Worm (Caenorhabditis elegans) whole organism, early embryonic: Measurements from ENCODE around the gene F47E1.2.

Experiments used
- B0310.2 ChIP-seq: sonication (generic microtip); optimal IDR thresholded peaks from 2 replicates; lab custom pipeline; 2016; ENCODE audit warnings: mild to moderate bottlenecking, missing genetic modification characterization, missing compliant biosample characterization
- F13C5.2 ChIP-seq: sonication (generic microtip); optimal IDR thresholded peaks from 2 replicates; lab custom pipeline; 2017; ENCODE audit warnings: mild to moderate bottlenecking, missing genetic modification characterization, inconsistent platforms, missing compliant biosample characterization
- aly-1 ChIP-seq: sonication (generic microtip); optimal IDR thresholded peaks from 2 replicates; lab custom pipeline; 2016; ENCODE audit warnings: missing genetic modification characterization, missing compliant biosample characterization
- ama-1 ChIP-seq: fragments of 150-350 bp; optimal IDR thresholded peaks from 2 replicates; lab custom pipeline; 2014
- ceh-13 ChIP-seq: fragments of 200-800 bp; sonication (Bioruptor generic); optimal IDR thresholded peaks from 2 replicates; lab custom pipeline; 2018; ENCODE audit warnings: mild to moderate bottlenecking, missing genetic modification characterization, missing compliant biosample characterization
- ceh-36 ChIP-seq: sonication (generic microtip); optimal IDR thresholded peaks from 2 replicates; lab custom pipeline; 2016; ENCODE audit warnings: missing genetic modification characterization, inconsistent platforms, missing compliant biosample characterization
- ets-7 ChIP-seq: sonication (generic microtip); optimal IDR thresholded peaks from 2 replicates; lab custom pipeline; 2016; ENCODE audit warnings: missing genotype, missing genetic modification characterization, missing compliant biosample characterization
- flt-1 ChIP-seq: fragments of 200-800 bp; sonication (Bioruptor generic); IDR thresholded peaks from 2 replicates; pipeline ENCODE4 v1.3.6; 2022; ENCODE audit warnings: missing genetic modification characterization, missing compliant biosample characterization
- hmbx-1 ChIP-seq: sonication (generic microtip); optimal IDR thresholded peaks from 2 replicates; lab custom pipeline; 2016; ENCODE audit warnings: mild to moderate bottlenecking, missing genetic modification characterization, missing compliant biosample characterization
- hmg-4 ChIP-seq: fragments of 200-800 bp; sonication (Bioruptor generic); optimal IDR thresholded peaks from 2 replicates; lab custom pipeline; 2018; ENCODE audit warnings: mild to moderate bottlenecking, missing genetic modification characterization, missing compliant biosample characterization
- hnd-1 ChIP-seq: sonication (generic microtip); optimal IDR thresholded peaks from 2 replicates; lab custom pipeline; 2016; ENCODE audit warnings: missing genetic modification characterization, missing compliant biosample characterization
- pes-1 ChIP-seq: fragments of 200-800 bp; sonication (Bioruptor generic); IDR thresholded peaks from 2 replicates; pipeline ENCODE4 v1.3.6; 2022; ENCODE audit warnings: missing genetic modification reagents, missing genetic modification characterization, missing compliant biosample characterization
- scrt-1 ChIP-seq: fragments of 200-800 bp; sonication (Bioruptor generic); IDR thresholded peaks from 2 replicates; pipeline ENCODE4 v1.3.6; 2022; ENCODE audit warnings: missing genetic modification characterization, missing compliant biosample characterization
- sea-1 ChIP-seq: fragments of 200-800 bp; sonication (Bioruptor generic); conservative IDR thresholded peaks from 2 replicates; pipeline ENCODE4 v1.3.6; 2022; ENCODE audit warnings: missing genetic modification characterization, missing compliant biosample characterization
- tbx-11 ChIP-seq: fragments of 200-800 bp; sonication (Bioruptor generic); IDR thresholded peaks from 2 replicates; pipeline ENCODE4 v1.3.6; 2022; ENCODE audit warnings: missing genetic modification characterization, missing compliant biosample characterization
- tbx-37 ChIP-seq: fragments of 200-800 bp; sonication (Bioruptor generic); conservative IDR thresholded peaks from 2 replicates; pipeline ENCODE4 v1.3.6; 2022; ENCODE audit warnings: missing genetic modification reagents, missing genetic modification characterization, missing compliant biosample characterization
- tra-4 ChIP-seq: sonication (generic microtip); optimal IDR thresholded peaks from 2 replicates; lab custom pipeline; 2017; ENCODE audit warnings: missing genetic modification characterization, missing compliant biosample characterization

The F47E1.2 gene

DNA sequence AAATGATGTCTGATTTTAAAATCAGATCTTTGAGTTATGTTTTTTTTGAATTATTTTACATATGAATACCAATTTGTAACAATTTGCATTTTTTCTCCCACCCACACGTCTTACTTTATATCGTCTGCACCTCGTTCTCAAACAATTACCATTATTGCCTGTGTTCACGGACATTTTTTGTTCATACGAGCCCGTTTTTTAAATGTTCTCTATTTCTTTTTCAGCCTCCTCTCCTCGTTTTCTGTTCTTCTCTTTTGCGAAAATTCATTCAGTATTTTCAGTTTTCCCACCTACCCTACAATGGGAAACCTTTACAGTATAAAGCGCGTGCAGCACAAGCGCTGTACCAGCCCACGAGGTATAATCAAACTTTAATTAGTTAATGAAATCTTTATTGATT is 11.5 kb upstream of the F47E1.2 start, which contains the start of gene prdm-14:
prdm-14 (plus strand) TSS at position 301 of the 400 bp plus-strand sequence.
- TF ChIP-seq B0310.2 (tag; lab: Kevin White, UChicago) (no peak), hnd-1 (no peak), tbx-11 (GFP tag; lab: Robert Waterston, UW) (no peak), scrt-1 (GFP tag; lab: Robert Waterston, UW) (no peak), hmg-4 (GFP tag; lab: Kevin White, UChicago) (no peak), tbx-37 (GFP tag; lab: Robert Waterston, UW) (no peak), ceh-36 (no peak), flt-1 (GFP tag; lab: Robert Waterston, UW) (no peak)

DNA sequence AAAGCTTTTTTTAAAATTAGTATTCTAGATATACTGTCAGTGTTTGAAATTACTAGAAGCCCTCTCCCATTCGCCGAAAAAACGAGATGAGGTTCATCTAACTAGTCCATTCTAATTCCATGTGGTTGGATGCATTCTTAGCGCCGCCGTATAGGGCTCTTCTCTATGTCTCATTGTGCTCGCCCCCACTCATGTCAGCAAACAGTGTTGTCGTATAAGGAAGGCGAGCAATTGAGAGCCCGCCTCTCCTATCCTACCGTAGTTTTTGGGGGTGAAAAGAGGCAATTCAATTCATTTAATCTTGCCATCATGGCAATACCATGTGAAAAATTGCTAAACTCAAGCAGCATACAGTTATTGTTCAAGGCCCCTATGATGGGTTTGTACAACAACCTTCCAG is 8.8 kb upstream of the F47E1.2 start, which contains the start of gene F47E1.20:
F47E1.20 (plus strand) TSS at position 301 of the 400 bp plus-strand sequence.
- TF ChIP-seq tbx-11 (GFP tag; lab: Robert Waterston, UW) (no peak), ceh-36 (no peak)

DNA sequence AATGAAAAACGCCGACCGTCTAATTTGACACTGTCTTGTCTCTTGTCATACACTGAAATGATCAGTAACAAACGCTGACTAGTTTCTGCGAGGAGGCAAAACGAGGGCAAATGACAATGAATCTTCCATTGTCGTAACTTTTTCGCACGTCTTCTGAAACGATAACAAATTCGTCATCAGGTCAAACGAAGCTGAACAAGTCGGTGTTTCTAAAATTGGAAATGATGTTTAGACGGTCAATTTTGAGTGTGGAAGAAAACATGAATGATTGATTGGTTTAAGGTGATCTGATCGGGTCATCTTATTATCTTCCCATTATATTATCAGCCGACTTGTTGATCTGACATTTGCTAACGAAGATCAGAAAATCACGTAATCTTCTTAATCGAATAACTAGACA is 4.0 kb upstream of the F47E1.2 start:
- no peak for TF ChIP-seq hmg-4 (GFP tag; lab: Kevin White, UChicago)
- no peak for TF ChIP-seq sea-1 (GFP tag; lab: Robert Waterston, UW)
- TF ChIP-seq ceh-13 (GFP tag; lab: Kevin White, UChicago): no peak
- no peak for TF ChIP-seq hmbx-1 (tag; lab: Kevin White, UChicago)
- TF ChIP-seq F13C5.2 (tag; lab: Kevin White, UChicago): no peak
- TF ChIP-seq B0310.2 (tag; lab: Kevin White, UChicago): no peak
- TF ChIP-seq ets-7: no peak
- TF ChIP-seq aly-1 (tag; lab: Kevin White, UChicago): no peak
- TF ChIP-seq ceh-36: no peak
- no peak for TF ChIP-seq hnd-1
- no peak for TF ChIP-seq ama-1 (lab: Kevin White, UChicago)
- no peak for TF ChIP-seq tbx-37 (GFP tag; lab: Robert Waterston, UW)

DNA sequence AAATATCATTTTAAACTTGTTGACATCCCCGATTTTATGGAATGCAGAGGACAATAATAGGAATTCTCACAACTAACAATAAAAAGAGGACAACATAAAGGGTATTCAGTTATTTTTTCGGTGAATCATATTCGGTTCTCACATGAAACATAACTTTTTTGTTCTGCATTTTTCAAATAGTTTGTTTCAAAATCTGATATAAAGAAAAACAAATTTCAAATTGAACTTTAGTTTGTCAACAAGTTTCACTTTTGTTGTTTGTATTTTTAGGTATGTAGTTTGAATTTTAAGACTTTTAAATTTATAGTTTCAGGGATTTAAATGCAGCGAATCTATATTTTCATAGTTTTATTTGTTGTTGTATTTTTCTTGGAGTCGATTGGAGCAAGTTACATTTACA is 5.1 kb downstream of the F47E1.2 start, which contains the start of gene F47E1.4:
F47E1.4 (plus strand) TSS at position 301 of the 400 bp plus-strand sequence.
- TF ChIP-seq sea-1 (GFP tag; lab: Robert Waterston, UW) (no peak), tra-4 (tag; lab: Kevin White, UChicago) (no peak), tbx-37 (GFP tag; lab: Robert Waterston, UW) (no peak), hmbx-1 (tag; lab: Kevin White, UChicago) (no peak), ceh-13 (GFP tag; lab: Kevin White, UChicago) (no peak), ama-1 (lab: Kevin White, UChicago) (no peak), scrt-1 (GFP tag; lab: Robert Waterston, UW) (no peak)

DNA sequence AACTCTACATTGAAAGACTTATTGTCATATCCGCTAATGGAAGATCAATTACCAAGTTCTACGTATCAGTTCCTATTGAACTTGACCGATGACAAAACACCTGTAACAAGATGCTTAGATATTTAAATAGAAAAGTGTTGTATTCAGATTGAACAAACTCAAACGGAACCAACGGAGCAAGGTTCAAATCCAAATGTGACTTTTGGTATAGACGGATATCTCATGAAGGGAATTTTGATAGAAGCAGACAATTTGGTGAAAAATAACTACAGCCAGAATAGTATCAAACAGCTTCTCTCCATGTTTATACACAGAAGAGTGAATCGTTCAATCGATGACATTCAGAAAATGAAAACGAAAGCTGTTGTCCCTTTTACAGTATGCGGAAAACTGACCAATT is 6.0 kb downstream of the F47E1.2 start:
- no peak for TF ChIP-seq tbx-37 (GFP tag; lab: Robert Waterston, UW)
- TF ChIP-seq scrt-1 (GFP tag; lab: Robert Waterston, UW): no peak
- no peak for TF ChIP-seq aly-1 (tag; lab: Kevin White, UChicago)
- no peak for TF ChIP-seq ceh-36
- TF ChIP-seq flt-1 (GFP tag; lab: Robert Waterston, UW): no peak
- TF ChIP-seq B0310.2 (tag; lab: Kevin White, UChicago): no peak
- TF ChIP-seq pes-1: no peak
- no peak for TF ChIP-seq hnd-1
- no peak for TF ChIP-seq ceh-13 (GFP tag; lab: Kevin White, UChicago)
- no peak for TF ChIP-seq tbx-11 (GFP tag; lab: Robert Waterston, UW)
- no peak for TF ChIP-seq hmg-4 (GFP tag; lab: Kevin White, UChicago)
- TF ChIP-seq ets-7: no peak
- TF ChIP-seq ama-1 (lab: Kevin White, UChicago): no peak
- TF ChIP-seq hmbx-1 (tag; lab: Kevin White, UChicago): no peak
- no peak for TF ChIP-seq sea-1 (GFP tag; lab: Robert Waterston, UW)

DNA sequence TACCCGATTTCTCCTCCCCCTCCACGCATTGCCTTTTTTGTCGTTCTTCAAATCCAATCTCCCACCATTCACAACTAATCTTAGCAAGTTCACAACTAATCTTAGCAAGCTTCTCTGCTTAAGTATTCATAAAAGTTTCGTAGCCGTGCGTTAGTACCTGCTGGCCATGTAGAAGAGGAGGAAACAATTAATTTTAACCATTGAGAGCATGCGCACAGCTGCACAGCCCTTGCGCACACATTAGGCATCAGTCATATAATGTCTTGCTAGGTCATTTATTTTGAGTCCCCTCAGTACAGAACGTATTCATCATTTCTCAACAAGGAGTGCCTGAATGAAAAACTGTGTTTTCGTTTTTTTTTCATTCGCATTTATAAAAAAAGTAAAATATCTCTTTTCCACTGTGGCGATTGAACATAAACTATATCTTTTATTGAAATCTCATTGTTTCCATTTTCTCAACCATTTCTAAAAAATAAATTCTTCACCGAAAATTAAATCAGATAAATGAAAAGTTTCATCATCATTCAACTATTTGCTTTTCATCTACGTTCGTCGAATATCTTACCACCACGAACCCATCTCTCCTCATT is 9.9 kb downstream of the F47E1.2 start:
- TF ChIP-seq ama-1 (lab: Kevin White, UChicago) (no peak), sea-1 (GFP tag; lab: Robert Waterston, UW) (no peak), flt-1 (GFP tag; lab: Robert Waterston, UW) (no peak), pes-1 (no peak), hnd-1 (no peak), aly-1 (tag; lab: Kevin White, UChicago) (no peak), hmbx-1 (tag; lab: Kevin White, UChicago) (no peak), F13C5.2 (tag; lab: Kevin White, UChicago) (no peak), scrt-1 (GFP tag; lab: Robert Waterston, UW) (no peak), tbx-37 (GFP tag; lab: Robert Waterston, UW) (no peak), ets-7 (no peak), B0310.2 (tag; lab: Kevin White, UChicago) (no peak), tbx-11 (GFP tag; lab: Robert Waterston, UW) (no peak), tra-4 (tag; lab: Kevin White, UChicago) (no peak), ceh-36 (no peak), hmg-4 (GFP tag; lab: Kevin White, UChicago) (no peak)

DNA sequence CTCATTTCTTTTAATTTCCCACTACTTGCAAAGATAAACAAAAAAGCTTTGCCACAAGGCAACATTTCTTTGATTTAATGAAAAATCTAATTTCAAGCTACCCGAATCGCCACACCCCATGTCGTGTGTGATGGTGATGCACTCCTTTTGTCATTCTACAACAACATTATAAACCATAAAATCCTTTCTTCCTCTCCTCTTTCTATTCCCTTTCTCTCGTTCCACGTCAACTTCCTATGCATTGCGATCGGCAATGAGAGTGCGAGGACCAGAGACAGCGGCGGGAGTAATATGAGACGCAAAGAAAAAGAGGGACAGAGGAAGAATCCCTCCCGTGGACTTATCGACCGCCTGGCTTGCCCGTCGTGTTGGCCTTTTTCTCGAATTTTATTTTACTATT is 10.6 kb downstream of the F47E1.2 start:
- TF ChIP-seq hmg-4 (GFP tag; lab: Kevin White, UChicago): peak; percentile 63
- TF ChIP-seq sea-1 (GFP tag; lab: Robert Waterston, UW): no peak
- TF ChIP-seq aly-1 (tag; lab: Kevin White, UChicago): peak; percentile 18

DNA sequence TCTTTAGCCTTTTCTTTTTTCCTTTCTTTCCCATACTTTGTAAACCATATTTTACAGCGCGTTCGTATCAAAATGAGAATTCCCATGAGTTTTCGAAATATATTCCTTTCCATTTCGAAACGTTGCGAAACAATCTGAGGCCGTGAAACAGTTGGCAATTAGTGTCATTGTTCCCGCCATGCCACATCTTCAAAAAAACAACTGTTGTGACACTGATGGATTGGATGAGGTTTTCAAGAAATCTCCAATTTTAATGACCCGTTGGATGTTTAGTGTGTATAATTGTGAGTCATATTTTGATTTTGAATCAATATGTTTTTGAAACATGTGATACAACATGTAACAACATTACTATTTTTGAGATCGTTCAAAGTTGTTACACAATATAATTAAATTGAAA is 11.6 kb downstream of the F47E1.2 start:
- TF ChIP-seq sea-1 (GFP tag; lab: Robert Waterston, UW) (no peak), flt-1 (GFP tag; lab: Robert Waterston, UW) (no peak), hmbx-1 (tag; lab: Kevin White, UChicago) (no peak), ceh-13 (GFP tag; lab: Kevin White, UChicago) (no peak), B0310.2 (tag; lab: Kevin White, UChicago) (no peak), F13C5.2 (tag; lab: Kevin White, UChicago) (no peak), tbx-37 (GFP tag; lab: Robert Waterston, UW) (no peak), aly-1 (tag; lab: Kevin White, UChicago) (no peak), pes-1 (no peak), ama-1 (lab: Kevin White, UChicago) (no peak), hnd-1 (no peak), tbx-11 (GFP tag; lab: Robert Waterston, UW) (no peak), tra-4 (tag; lab: Kevin White, UChicago) (no peak), ceh-36 (no peak), hmg-4 (GFP tag; lab: Kevin White, UChicago) (no peak), ets-7 (no peak), scrt-1 (GFP tag; lab: Robert Waterston, UW) (no peak)
